Fruit fly (Drosophila melanogaster) whole organism, embryonic: ENCODE data around the gene Cyp4ac2.
A peak's percentile ranks its signal among the peaks of the same experiment; 100 is the strongest.

Source experiments
- Bteb2 ChIP-seq: fragments of 200-800 bp; sonication (Bioruptor generic); optimal IDR thresholded peaks from 2 replicates; lab custom pipeline; 2016; ENCODE audit warnings: missing biosample characterization, missing genetic modification characterization
- CG10209 ChIP-seq: fragments of 200-800 bp; sonication (Bioruptor generic); optimal IDR thresholded peaks from 3 replicates; lab custom pipeline; 2017; ENCODE audit warnings: missing biosample characterization, mild to moderate bottlenecking, missing genetic modification characterization, missing genetic modification reagents
- CG10543 ChIP-seq: fragments of 200-800 bp; sonication (Bioruptor generic); optimal IDR thresholded peaks from 3 replicates; lab custom pipeline; 2017; ENCODE audit warnings: missing biosample characterization, mild to moderate bottlenecking, missing genetic modification characterization, moderate library complexity
- CG12071 ChIP-seq: fragments of 200-800 bp; sonication (Bioruptor generic); optimal IDR thresholded peaks from 3 replicates; lab custom pipeline; 2018; ENCODE audit warnings: missing biosample characterization, mild to moderate bottlenecking, missing genetic modification characterization
- CG12104 ChIP-seq: fragments of 200-800 bp; sonication (Bioruptor generic); optimal IDR thresholded peaks from 3 replicates; lab custom pipeline; 2016; ENCODE audit warnings: missing biosample characterization, missing genetic modification characterization
- CG12769 ChIP-seq: fragments of 200-800 bp; sonication (Bioruptor generic); optimal IDR thresholded peaks from 2 replicates; lab custom pipeline; 2019; ENCODE audit warnings: missing biosample characterization, mild to moderate bottlenecking, missing genetic modification characterization, moderate library complexity
- CG12942 ChIP-seq: fragments of 200-800 bp; sonication (Bioruptor generic); optimal IDR thresholded peaks from 3 replicates; lab custom pipeline; 2016; ENCODE audit warnings: missing biosample characterization, missing genetic modification characterization
- CG13123 ChIP-seq: fragments of 200-800 bp; sonication (Bioruptor generic); optimal IDR thresholded peaks from 2 replicates; lab custom pipeline; 2016; ENCODE audit warnings: missing biosample characterization, missing genetic modification characterization
- CG13287 ChIP-seq: fragments of 200-800 bp; sonication (Bioruptor generic); IDR thresholded peaks from 2 replicates; pipeline ENCODE4 v1.3.6; 2022; ENCODE audit warnings: missing biosample characterization, missing genetic modification characterization; ENCODE audit not compliant: partially characterized antibody
- CG1603 ChIP-seq: fragments of 200-800 bp; sonication (Bioruptor generic); optimal IDR thresholded peaks from 2 replicates; lab custom pipeline; 2019; ENCODE audit warnings: missing biosample characterization, mild to moderate bottlenecking, missing genetic modification characterization, moderate library complexity
- CG17359 ChIP-seq: fragments of 200-800 bp; sonication (Bioruptor generic); optimal IDR thresholded peaks from 3 replicates; lab custom pipeline; 2018; ENCODE audit warnings: missing biosample characterization, mild to moderate bottlenecking, missing genetic modification characterization, moderate library complexity
- CG17361 ChIP-seq: fragments of 200-800 bp; sonication (Bioruptor generic); IDR thresholded peaks from 3 replicates; pipeline ENCODE4 v1.3.6; 2022; ENCODE audit warnings: missing biosample characterization, missing genetic modification characterization
- CG17802 ChIP-seq: fragments of 200-800 bp; sonication (Bioruptor generic); optimal IDR thresholded peaks from 2 replicates; lab custom pipeline; 2018; ENCODE audit warnings: missing biosample characterization, mild to moderate bottlenecking, missing genetic modification characterization, moderate library complexity
- CG18262 ChIP-seq: fragments of 200-800 bp; optimal IDR thresholded peaks from 3 replicates; lab custom pipeline; 2019; ENCODE audit warnings: missing biosample characterization, mild to moderate bottlenecking, missing genetic modification characterization, moderate library complexity
- CG1832 ChIP-seq: fragments of 200-800 bp; sonication (Bioruptor generic); optimal IDR thresholded peaks from 2 replicates; lab custom pipeline; 2017; ENCODE audit warnings: missing biosample characterization, mild to moderate bottlenecking, missing genetic modification characterization, inconsistent platforms
- CG2202 ChIP-seq: fragments of 200-800 bp; sonication (Bioruptor generic); optimal IDR thresholded peaks from 2 replicates; lab custom pipeline; 2018; ENCODE audit warnings: missing biosample characterization, mild to moderate bottlenecking, missing genetic modification characterization
- CG31441 ChIP-seq: fragments of 200-800 bp; sonication (Bioruptor generic); IDR thresholded peaks from 2 replicates; pipeline ENCODE4 v1.3.6; 2022; ENCODE audit warnings: missing biosample characterization, missing genetic modification characterization
- CG4360 ChIP-seq: fragments of 200-800 bp; sonication (Bioruptor generic); IDR thresholded peaks from 2 replicates; pipeline ENCODE4 v1.3.6; 2022; ENCODE audit warnings: missing biosample characterization, missing genetic modification characterization
- CG4820 ChIP-seq: fragments of 200-800 bp; sonication (Bioruptor generic); optimal IDR thresholded peaks from 3 replicates; lab custom pipeline; 2016; ENCODE audit warnings: missing biosample characterization, missing genetic modification characterization
- CG6254 ChIP-seq: fragments of 200-800 bp; sonication (Bioruptor generic); optimal IDR thresholded peaks from 3 replicates; lab custom pipeline; 2017; ENCODE audit warnings: mild to moderate bottlenecking, missing biosample characterization, missing genetic modification reagents, missing genetic modification characterization
- CG6765 ChIP-seq: fragments of 200-800 bp; sonication (Bioruptor generic); optimal IDR thresholded peaks from 3 replicates; lab custom pipeline; 2017; ENCODE audit warnings: missing biosample characterization, mild to moderate bottlenecking, missing genetic modification characterization
- CG6813 ChIP-seq: fragments of 200-800 bp; sonication (Bioruptor generic); optimal IDR thresholded peaks from 2 replicates; lab custom pipeline; 2017; ENCODE audit warnings: missing biosample characterization, missing genetic modification characterization, mild to moderate bottlenecking, moderate library complexity, missing genetic modification reagents
- CG8478 ChIP-seq: fragments of >200 bp; optimal IDR thresholded peaks from 2 replicates; lab custom pipeline; 2018
- CG9817 ChIP-seq: fragments of 200-800 bp; sonication (Bioruptor generic); optimal IDR thresholded peaks from 2 replicates; lab custom pipeline; 2018; ENCODE audit warnings: missing biosample characterization, mild to moderate bottlenecking, missing genetic modification characterization, moderate library complexity
- Camta ChIP-seq: fragments of 200-800 bp; sonication (Bioruptor generic); optimal IDR thresholded peaks from 2 replicates; lab custom pipeline; 2016; ENCODE audit warnings: missing biosample characterization, missing genetic modification characterization
- Eip74EF ChIP-seq, 2 experiments: fragments of 200-800 bp in 1 of 2; fragments of >200 bp in 1 of 2; sonication (Bioruptor generic) in 1 of 2; optimal IDR thresholded peaks; 2 replicates each; lab custom pipeline; 2017 to 2019; ENCODE audit warnings: missing biosample characterization in 2 of 2, missing genetic modification characterization in 2 of 2, mild to moderate bottlenecking in 1 of 2, moderate library complexity in 1 of 2
- Fer2 ChIP-seq: fragments of 200-800 bp; sonication (Bioruptor generic); optimal IDR thresholded peaks from 2 replicates; lab custom pipeline; 2018; ENCODE audit warnings: missing biosample characterization, mild to moderate bottlenecking, missing genetic modification characterization, moderate library complexity
- HHEX ChIP-seq: fragments of 200-800 bp; sonication (Bioruptor generic); optimal IDR thresholded peaks from 3 replicates; lab custom pipeline; 2017; ENCODE audit warnings: missing biosample characterization, mild to moderate bottlenecking, missing genetic modification characterization, missing genetic modification reagents
- Hmr ChIP-seq: fragments of 200-800 bp; sonication (Bioruptor generic); optimal IDR thresholded peaks from 3 replicates; lab custom pipeline; 2017; ENCODE audit warnings: mild to moderate bottlenecking, missing biosample characterization, missing genetic modification reagents, missing genetic modification characterization
- Lhr ChIP-seq: fragments of 200-800 bp; sonication (Bioruptor generic); optimal IDR thresholded peaks from 3 replicates; lab custom pipeline; 2017; ENCODE audit warnings: mild to moderate bottlenecking, missing biosample characterization, missing genetic modification reagents, missing genetic modification characterization
- Lim3 ChIP-seq: fragments of 200-800 bp; sonication (Bioruptor generic); IDR thresholded peaks from 2 replicates; pipeline ENCODE4 v1.3.6; 2022; ENCODE audit warnings: missing biosample characterization, missing genetic modification characterization
- Mes4 ChIP-seq: fragments of 200-800 bp; sonication (Bioruptor generic); optimal IDR thresholded peaks from 2 replicates; lab custom pipeline; 2016; ENCODE audit warnings: missing biosample characterization, missing genetic modification characterization
- NK7.1 ChIP-seq: fragments of 200-800 bp; sonication (Bioruptor generic); optimal IDR thresholded peaks from 3 replicates; lab custom pipeline; 2016; ENCODE audit warnings: missing biosample characterization, missing genetic modification characterization
- Pdp1 ChIP-seq, 2 experiments: fragments of 200-800 bp; sonication (Bioruptor generic); optimal IDR thresholded peaks; 3 replicates each; lab custom pipeline; 2016; ENCODE audit warnings: missing biosample characterization in 2 of 2, missing genetic modification characterization in 2 of 2, mild to moderate bottlenecking in 1 of 2, moderate library complexity in 1 of 2
- Ptx1 ChIP-seq: fragments of 200-800 bp; sonication (Bioruptor generic); IDR thresholded peaks from 2 replicates; pipeline ENCODE4 v1.3.6; 2022; ENCODE audit warnings: missing biosample characterization, missing genetic modification characterization
- ase ChIP-seq: fragments of 200-800 bp; sonication (Bioruptor generic); IDR thresholded peaks from 3 replicates; pipeline ENCODE4 v1.3.6; 2022; ENCODE audit warnings: missing biosample characterization, missing genetic modification characterization
- ci ChIP-seq: fragments of 200-800 bp; sonication (Bioruptor generic); IDR thresholded peaks from 3 replicates; pipeline ENCODE4 v1.3.6; 2022; ENCODE audit warnings: missing biosample characterization, missing genetic modification characterization
- dysf ChIP-seq: fragments of 200-800 bp; sonication (Bioruptor generic); IDR thresholded peaks from 3 replicates; pipeline ENCODE4 v1.3.6; 2022; ENCODE audit warnings: missing biosample characterization, missing genetic modification characterization
- grn ChIP-seq: fragments of 200-800 bp; sonication (Bioruptor generic); optimal IDR thresholded peaks from 3 replicates; lab custom pipeline; 2017; ENCODE audit warnings: missing biosample characterization, missing genetic modification characterization
- h ChIP-seq: fragments of >200 bp; optimal IDR thresholded peaks from 2 replicates; lab custom pipeline; 2017
- inv ChIP-seq: fragments of 200-800 bp; sonication (Bioruptor generic); IDR thresholded peaks from 2 replicates; pipeline ENCODE4 v1.3.6; 2022; ENCODE audit warnings: missing biosample characterization, missing genetic modification characterization; ENCODE audit not compliant: partially characterized antibody
- lola ChIP-seq, 3 experiments: fragments of >200 bp in 2 of 3; fragments of 200-800 bp in 1 of 3; sonication (Bioruptor generic) in 1 of 3; optimal IDR thresholded peaks; 2 replicates each; lab custom pipeline; 2017 to 2019; ENCODE audit warnings: missing biosample characterization in 3 of 3, missing genetic modification characterization in 3 of 3, mild to moderate bottlenecking in 1 of 3, moderate library complexity in 1 of 3
- nerfin-1 ChIP-seq: fragments of 200-800 bp; sonication (Bioruptor generic); optimal IDR thresholded peaks from 3 replicates; lab custom pipeline; 2019; ENCODE audit warnings: missing biosample characterization, mild to moderate bottlenecking, missing genetic modification characterization, moderate library complexity
- pb ChIP-seq: fragments of 200-800 bp; sonication (Bioruptor generic); optimal IDR thresholded peaks from 3 replicates; lab custom pipeline; 2016; ENCODE audit warnings: missing biosample characterization, missing genetic modification characterization
- phol ChIP-seq: fragments of 200-800 bp; sonication (Bioruptor generic); optimal IDR thresholded peaks from 3 replicates; lab custom pipeline; 2018; ENCODE audit warnings: missing biosample characterization, mild to moderate bottlenecking, missing genetic modification characterization, moderate library complexity
- slbo ChIP-seq: fragments of 200-800 bp; sonication (Bioruptor generic); IDR thresholded peaks from 2 replicates; pipeline ENCODE4 v1.3.6; 2022; ENCODE audit warnings: missing biosample characterization, missing genetic modification characterization
- sr ChIP-seq: fragments of 200-800 bp; sonication (Bioruptor generic); IDR thresholded peaks from 3 replicates; pipeline ENCODE4 v1.3.6; 2022; ENCODE audit warnings: missing biosample characterization, missing genetic modification characterization
- usp ChIP-seq: fragments of >200 bp; optimal IDR thresholded peaks from 2 replicates; lab custom pipeline; 2017; ENCODE audit warnings: missing biosample characterization, missing genetic modification characterization

The Cyp4ac2 gene

dm6 chr2L:5303044-5303904 is 37.1 kb downstream of the Cyp4ac2 start:
- TF ChIP-seq grn (GFP tag; lab: Kevin White, UChicago) (no peak), HHEX (peak; percentile 35), CG12942 (no peak), Mes4 (GFP tag; lab: Kevin White, UChicago) (peak; percentile 17), usp (GFP tag; lab: Kevin White, UChicago) (no peak), Ptx1 (GFP tag; lab: Robert Waterston, UW) (0 out of 2 replicates have a peak, but pooled peaks have one; percentile 14), CG17802 (tag; lab: Kevin White, UChicago) (peak; percentile 26), Lhr (GFP tag; lab: Kevin White, UChicago) (no peak), CG31441 (GFP tag; lab: Robert Waterston, UW) (0 out of 2 replicates have a peak, but pooled peaks have one; percentile 8), dysf (GFP tag; lab: Robert Waterston, UW) (0 out of 3 replicates have a peak, but pooled peaks have one; percentile 22), sr (GFP tag; lab: Robert Waterston, UW) (0 out of 3 replicates have a peak, but pooled peaks have one; percentile 5), NK7.1 (GFP tag; lab: Kevin White, UChicago) (no peak), Hmr (GFP tag; lab: Kevin White, UChicago) (no peak), CG4820 (GFP tag; lab: Kevin White, UChicago) (peak; percentile 33), CG13287 (GFP tag; lab: Robert Waterston, UW) (no peak), CG10209 (GFP tag; lab: Kevin White, UChicago) (peak; percentile 13), h (lab: Kevin White, UChicago) (no peak), nerfin-1 (peak; percentile 14), CG10543 (peak; percentile 47), CG12071 (GFP tag; lab: Kevin White, UChicago) (peak; percentile 64), CG1603 (peak; percentile 37), ase (GFP tag; lab: Robert Waterston, UW) (no peak), CG13123 (GFP tag; lab: Kevin White, UChicago) (no peak), CG17361 (GFP tag; lab: Robert Waterston, UW) (peak; percentile 26; the same call in 1 of the 3 replicates), CG9817 (tag; lab: Kevin White, UChicago) (no peak), CG18262 (tag; lab: Kevin White, UChicago) (peak; percentile 16), ci (GFP tag; lab: Robert Waterston, UW) (peak; percentile 53; the same call in 2 of the 3 replicates), CG12769 (tag; lab: Kevin White, UChicago) (peak; percentile 61), Bteb2 (no peak), slbo (GFP tag; lab: Robert Waterston, UW) (peak; percentile 37; the same call in 1 of the 2 replicates), Eip74EF (GFP tag; optimal IDR thresholded peaks at IDR 0.05; lab: Kevin White, UChicago) (no peak), CG1832 (GFP tag; lab: Kevin White, UChicago) (no peak), Fer2 (tag; lab: Kevin White, UChicago) (no peak), CG2202 (tag; lab: Kevin White, UChicago) (peak; percentile 2), lola (GFP tag; optimal IDR thresholded peaks at IDR 0.05; lab: Kevin White, UChicago) (peak in 1 of 3 experiments; percentile 5), inv (GFP tag; lab: Robert Waterston, UW) (no peak), pb (no peak), CG6254 (peak; percentile 29), Camta (peak; percentile 10), CG4360 (GFP tag; lab: Robert Waterston, UW) (0 out of 2 replicates have a peak, but pooled peaks have one; percentile 20), CG8478 (lab: Kevin White, UChicago) (peak; percentile 47), phol (tag; lab: Kevin White, UChicago) (peak; percentile 19), CG12104 (GFP tag; lab: Kevin White, UChicago) (no peak), CG6765 (GFP tag; lab: Kevin White, UChicago) (no peak), Lim3 (GFP tag; lab: Robert Waterston, UW) (no peak), CG6813 (GFP tag; lab: Kevin White, UChicago) (peak; percentile 72), CG17359 (tag; lab: Kevin White, UChicago) (peak; percentile 25), Pdp1 (GFP tag; optimal IDR thresholded peaks at IDR 0.05; lab: Kevin White, UChicago) (peak in 1 of 2 experiments; percentile 64)
